Fruit fly (Drosophila melanogaster) whole organism, prepupa: ENCODE measurements around the gene IntS11.

Experiments
- Blimp-1 ChIP-seq: fragments of 200-800 bp; sonication (Bioruptor generic); optimal IDR thresholded peaks from 3 replicates; lab custom pipeline; 2017; ENCODE audit warnings: missing biosample characterization, missing genetic modification characterization, mild to moderate bottlenecking, moderate library complexity, missing genetic modification reagents
- CG10631 ChIP-seq: fragments of 200-800 bp; sonication (Bioruptor generic); optimal IDR thresholded peaks from 2 replicates; lab custom pipeline; 2016; ENCODE audit warnings: missing biosample characterization, missing genetic modification characterization
- CG10669 ChIP-seq: fragments of 200-800 bp; sonication (Bioruptor generic); optimal IDR thresholded peaks from 3 replicates; lab custom pipeline; 2018; ENCODE audit warnings: missing biosample characterization, mild to moderate bottlenecking, missing genetic modification characterization, moderate library complexity
- CG11294 ChIP-seq: fragments of 200-800 bp; sonication (Bioruptor generic); IDR thresholded peaks from 2 replicates; pipeline ENCODE4 v1.3.6; 2022; ENCODE audit warnings: missing biosample characterization, missing genetic modification characterization
- CG11762 ChIP-seq: fragments of 200-800 bp; sonication (Bioruptor generic); optimal IDR thresholded peaks from 3 replicates; lab custom pipeline; 2016; ENCODE audit warnings: missing biosample characterization, missing genetic modification characterization; ENCODE audit not compliant: insufficient read depth
- CG15336 ChIP-seq: fragments of 200-800 bp; sonication (Bioruptor generic); IDR thresholded peaks from 2 replicates; pipeline ENCODE4 v1.3.6; 2022; ENCODE audit warnings: missing biosample characterization, missing genetic modification characterization
- CG16779 ChIP-seq: fragments of 200-800 bp; sonication (Bioruptor generic); optimal IDR thresholded peaks from 3 replicates; lab custom pipeline; 2017; ENCODE audit warnings: missing biosample characterization, mild to moderate bottlenecking, missing genetic modification characterization
- CG31627 ChIP-seq: fragments of 200-800 bp; sonication (Bioruptor generic); optimal IDR thresholded peaks from 3 replicates; lab custom pipeline; 2016; ENCODE audit warnings: missing biosample characterization, missing genetic modification characterization
- CG32006 ChIP-seq: fragments of 200-800 bp; sonication (Bioruptor generic); optimal IDR thresholded peaks from 3 replicates; lab custom pipeline; 2017; ENCODE audit warnings: missing biosample characterization, mild to moderate bottlenecking, missing genetic modification characterization
- CG34406 ChIP-seq: fragments of 200-800 bp; sonication (Bioruptor generic); optimal IDR thresholded peaks from 3 replicates; lab custom pipeline; 2016; ENCODE audit warnings: missing biosample characterization, missing genetic modification characterization
- CG4318 ChIP-seq: fragments of 200-800 bp; sonication (Bioruptor generic); optimal IDR thresholded peaks from 3 replicates; lab custom pipeline; 2017; ENCODE audit warnings: missing biosample characterization, mild to moderate bottlenecking, missing genetic modification characterization
- CG6163 ChIP-seq: fragments of 200-800 bp; sonication (Bioruptor generic); IDR thresholded peaks from 3 replicates; pipeline ENCODE4 v1.3.6; 2022; ENCODE audit warnings: missing biosample characterization, missing genetic modification characterization
- CG6792 ChIP-seq: fragments of 200-800 bp; sonication (Bioruptor generic); optimal IDR thresholded peaks from 3 replicates; lab custom pipeline; 2016; ENCODE audit warnings: missing biosample characterization, missing genetic modification characterization
- CG6808 ChIP-seq: fragments of 200-800 bp; sonication (Bioruptor generic); optimal IDR thresholded peaks from 3 replicates; lab custom pipeline; 2017; ENCODE audit warnings: missing biosample characterization, missing genetic modification characterization, mild to moderate bottlenecking, moderate library complexity, missing genetic modification reagents
- CG6854 ChIP-seq: fragments of 200-800 bp; sonication (Bioruptor generic); optimal IDR thresholded peaks from 2 replicates; lab custom pipeline; 2017; ENCODE audit warnings: missing biosample characterization, mild to moderate bottlenecking, missing genetic modification characterization
- CG7368 ChIP-seq: fragments of 200-800 bp; sonication (Bioruptor generic); optimal IDR thresholded peaks from 3 replicates; lab custom pipeline; 2016; ENCODE audit warnings: missing biosample characterization, missing genetic modification characterization
- CG8119 ChIP-seq: fragments of 200-800 bp; sonication (Bioruptor generic); IDR thresholded peaks from 3 replicates; pipeline ENCODE4 v1.3.6; 2022; ENCODE audit warnings: missing biosample characterization, missing genetic modification characterization
- CG8319 ChIP-seq: fragments of 200-800 bp; sonication (Bioruptor generic); optimal IDR thresholded peaks from 3 replicates; lab custom pipeline; 2016; ENCODE audit warnings: missing biosample characterization, missing genetic modification characterization
- CG8632 ChIP-seq: fragments of 200-800 bp; sonication (Bioruptor generic); optimal IDR thresholded peaks from 3 replicates; lab custom pipeline; 2016; ENCODE audit warnings: missing biosample characterization, missing genetic modification characterization
- Eip75B ChIP-seq: fragments of 200-800 bp; sonication (Bioruptor generic); optimal IDR thresholded peaks from 3 replicates; lab custom pipeline; 2016; ENCODE audit warnings: missing biosample characterization, missing genetic modification characterization
- Eip78C ChIP-seq: fragments of 200-800 bp; sonication (Bioruptor generic); peaks from one replicate; lab custom pipeline; 2016; ENCODE audit warnings: missing biosample characterization, missing genetic modification characterization
- Eip93F ChIP-seq: fragments of 200-800 bp; sonication (Bioruptor generic); optimal IDR thresholded peaks from 2 replicates; lab custom pipeline; 2016; ENCODE audit warnings: missing biosample characterization, mild to moderate bottlenecking, missing genetic modification characterization
- Ets21C ChIP-seq: fragments of 200-800 bp; sonication (Bioruptor generic); optimal IDR thresholded peaks from 3 replicates; lab custom pipeline; 2016; ENCODE audit warnings: missing biosample characterization, missing genetic modification characterization
- Ets96B ChIP-seq: fragments of 200-800 bp; optimal IDR thresholded peaks from 2 replicates; lab custom pipeline; 2019; ENCODE audit warnings: missing biosample characterization, mild to moderate bottlenecking, missing genetic modification characterization, moderate library complexity
- Gug ChIP-seq: fragments of 200-800 bp; sonication (Bioruptor generic); IDR thresholded peaks from 2 replicates; pipeline ENCODE4 v1.3.6; 2022; ENCODE audit warnings: missing biosample characterization, missing genetic modification characterization
- Hr38 ChIP-seq: sonication (Bioruptor generic); optimal IDR thresholded peaks from 2 replicates; lab custom pipeline; 2016; ENCODE audit warnings: missing biosample characterization, missing genetic modification characterization
- Hr39 ChIP-seq: fragments of 200-800 bp; sonication (Bioruptor generic); optimal IDR thresholded peaks from 2 replicates; lab custom pipeline; 2016; ENCODE audit warnings: missing biosample characterization, missing genetic modification characterization
- Hr4 ChIP-seq: fragments of 200-800 bp; sonication (Bioruptor generic); optimal IDR thresholded peaks from 3 replicates; lab custom pipeline; 2016; ENCODE audit warnings: missing biosample characterization, missing genetic modification characterization
- OdsH ChIP-seq: fragments of 200-800 bp; sonication (Bioruptor generic); optimal IDR thresholded peaks from 3 replicates; lab custom pipeline; 2016; ENCODE audit warnings: missing biosample characterization, missing genetic modification characterization
- Smox ChIP-seq: fragments of 200-800 bp; sonication (Bioruptor generic); optimal IDR thresholded peaks from 3 replicates; lab custom pipeline; 2016; ENCODE audit warnings: missing biosample characterization, missing genetic modification characterization
- Sox102F ChIP-seq: fragments of 200-800 bp; sonication (Bioruptor generic); optimal IDR thresholded peaks from 2 replicates; lab custom pipeline; 2016; ENCODE audit warnings: missing biosample characterization, mild to moderate bottlenecking, missing genetic modification characterization
- Sox14 ChIP-seq: fragments of 200-800 bp; sonication (Bioruptor generic); optimal IDR thresholded peaks from 3 replicates; lab custom pipeline; 2016; ENCODE audit warnings: missing biosample characterization, missing genetic modification characterization
- Sox15 ChIP-seq: fragments of 200-800 bp; sonication (Bioruptor generic); optimal IDR thresholded peaks from 3 replicates; lab custom pipeline; 2016; ENCODE audit warnings: missing biosample characterization, missing genetic modification characterization
- achi ChIP-seq: fragments of 200-800 bp; sonication (Bioruptor generic); optimal IDR thresholded peaks from 3 replicates; lab custom pipeline; 2016; ENCODE audit warnings: missing biosample characterization, missing genetic modification characterization
- acj6 ChIP-seq: fragments of 200-800 bp; sonication (Bioruptor generic); optimal IDR thresholded peaks from 3 replicates; lab custom pipeline; 2016; ENCODE audit warnings: missing biosample characterization, missing genetic modification characterization
- cyc ChIP-seq: fragments of 200-800 bp; sonication (Bioruptor generic); optimal IDR thresholded peaks from 3 replicates; lab custom pipeline; 2016; ENCODE audit warnings: missing biosample characterization, missing genetic modification characterization
- dac ChIP-seq: fragments of 200-800 bp; sonication (Bioruptor generic); optimal IDR thresholded peaks from 2 replicates; lab custom pipeline; 2017; ENCODE audit warnings: missing biosample characterization, mild to moderate bottlenecking, missing genetic modification characterization
- dsx ChIP-seq: fragments of 200-800 bp; optimal IDR thresholded peaks from 3 replicates; lab custom pipeline; 2019; ENCODE audit warnings: missing biosample characterization, mild to moderate bottlenecking, missing genetic modification characterization, moderate library complexity; ENCODE audit not compliant: poor library complexity, severe bottlenecking
- eg ChIP-seq: fragments of 200-800 bp; sonication (Bioruptor generic); IDR thresholded peaks from 3 replicates; pipeline ENCODE4 v1.3.6; 2022; ENCODE audit warnings: missing biosample characterization, missing genetic modification characterization
- esn ChIP-seq: fragments of 200-800 bp; sonication (Bioruptor generic); optimal IDR thresholded peaks from 2 replicates; lab custom pipeline; 2016; ENCODE audit warnings: missing biosample characterization, mild to moderate bottlenecking, missing genetic modification characterization, moderate library complexity
- fd85E ChIP-seq: fragments of 200-800 bp; sonication (Bioruptor generic); optimal IDR thresholded peaks from 3 replicates; lab custom pipeline; 2016; ENCODE audit warnings: missing biosample characterization, missing genetic modification characterization
- lz ChIP-seq: fragments of 200-800 bp; sonication (Bioruptor generic); optimal IDR thresholded peaks from 3 replicates; lab custom pipeline; 2016; ENCODE audit warnings: missing biosample characterization, missing genetic modification characterization
- net ChIP-seq: fragments of 200-800 bp; sonication (Bioruptor generic); optimal IDR thresholded peaks from 3 replicates; lab custom pipeline; 2016; ENCODE audit warnings: missing biosample characterization, missing genetic modification characterization
- pdm3 ChIP-seq: fragments of 200-800 bp; sonication (Bioruptor generic); optimal IDR thresholded peaks from 3 replicates; lab custom pipeline; 2016; ENCODE audit warnings: missing biosample characterization, missing genetic modification characterization
- salr ChIP-seq, 2 experiments: fragments of 200-800 bp; sonication (Bioruptor generic); optimal IDR thresholded peaks; 3 replicates each; lab custom pipeline; 2016 to 2018; ENCODE audit warnings: missing biosample characterization in 2 of 2, missing genetic modification characterization in 2 of 2, mild to moderate bottlenecking in 1 of 2
- ss ChIP-seq, 2 experiments: fragments of 200-800 bp; sonication (Bioruptor generic); optimal IDR thresholded peaks; 2 replicates in 1 of 2; 3 replicates in 1 of 2; lab custom pipeline; 2017 to 2018; ENCODE audit warnings: mild to moderate bottlenecking in 2 of 2, missing biosample characterization in 2 of 2, missing genetic modification characterization in 2 of 2, moderate library complexity in 1 of 2
- svp ChIP-seq: fragments of 200-800 bp; sonication (Bioruptor generic); peaks from one replicate; lab custom pipeline; 2016; ENCODE audit warnings: missing biosample characterization, missing genetic modification characterization
- topi ChIP-seq: fragments of 200-800 bp; sonication (Bioruptor generic); optimal IDR thresholded peaks from 3 replicates; lab custom pipeline; 2016; ENCODE audit warnings: missing biosample characterization, missing genetic modification characterization
- vri ChIP-seq: fragments of 200-800 bp; sonication (Bioruptor generic); optimal IDR thresholded peaks from 3 replicates; lab custom pipeline; 2016; ENCODE audit warnings: missing biosample characterization, mild to moderate bottlenecking, missing genetic modification characterization

Gene IntS11

dm6 chr3R:29716782-29717317 lies 28.3 kb upstream of the IntS11 start, which contains the start of gene Obp99b (continued):
- no peak for TF ChIP-seq CG10631 (GFP tag; lab: Kevin White, UChicago)
- TF ChIP-seq CG6854 (GFP tag; lab: Kevin White, UChicago): no peak
- TF ChIP-seq CG15336 (GFP tag; lab: Robert Waterston, UW): peak; percentile 50
- TF ChIP-seq Eip93F: no peak
- TF ChIP-seq CG11762: peak; percentile 37
- peak; percentile 61 for TF ChIP-seq cyc
- TF ChIP-seq Eip78C: peak; percentile 91
- peak; percentile 50 for TF ChIP-seq Ets96B (tag; lab: Kevin White, UChicago)
- TF ChIP-seq esn (GFP tag; lab: Kevin White, UChicago): peak; percentile 69
- TF ChIP-seq, all 60 proteins: peak for 52

- peak; percentile 76 for TF ChIP-seq eg (GFP tag; lab: Robert Waterston, UW)
- TF ChIP-seq CG8119 (GFP tag; lab: Robert Waterston, UW): peak; percentile 57; the same call in 2 of the 3 replicates
- no peak for TF ChIP-seq CG10631 (GFP tag; lab: Kevin White, UChicago)
- no peak for TF ChIP-seq Sox102F (GFP tag; lab: Kevin White, UChicago)
- peak; percentile 24 for TF ChIP-seq OdsH (GFP tag; lab: Kevin White, UChicago)
- TF ChIP-seq acj6 (GFP tag; lab: Kevin White, UChicago): no peak
- peak; percentile 55 for TF ChIP-seq CG4318 (GFP tag; lab: Kevin White, UChicago)
- no peak for TF ChIP-seq CG7368 (GFP tag; lab: Kevin White, UChicago)
- TF ChIP-seq CG11762: no peak
- TF ChIP-seq CG31627 (GFP tag; lab: Kevin White, UChicago): no peak
- TF ChIP-seq CG8632 (GFP tag; lab: Kevin White, UChicago): no peak
- peak; percentile 6 for TF ChIP-seq topi (GFP tag; lab: Kevin White, UChicago)
- peak; percentile 47 for TF ChIP-seq Gug (GFP tag; lab: Robert Waterston, UW)
- TF ChIP-seq Sox15: no peak
- no peak for TF ChIP-seq CG6854 (GFP tag; lab: Kevin White, UChicago)
- no peak for TF ChIP-seq svp (GFP tag; lab: Kevin White, UChicago)
- TF ChIP-seq CG10669 (GFP tag; lab: Kevin White, UChicago): no peak
- TF ChIP-seq achi (GFP tag; lab: Kevin White, UChicago): peak; percentile 15
- TF ChIP-seq Blimp-1: no peak
- TF ChIP-seq cyc: no peak
- no peak for TF ChIP-seq fd85E
- TF ChIP-seq pdm3 (GFP tag; lab: Kevin White, UChicago): no peak
- no peak for TF ChIP-seq Ets21C (GFP tag; lab: Kevin White, UChicago)
- TF ChIP-seq salr (GFP tag; optimal IDR thresholded peaks at IDR 0.05; lab: Kevin White, UChicago): no peak
- no peak for TF ChIP-seq CG6808 (GFP tag; lab: Kevin White, UChicago)
- no peak for TF ChIP-seq Smox (GFP tag; lab: Kevin White, UChicago)
- TF ChIP-seq vri (GFP tag; lab: Kevin White, UChicago): no peak
- no peak for TF ChIP-seq CG6792
- TF ChIP-seq ss (GFP tag; optimal IDR thresholded peaks at IDR 0.05; lab: Kevin White, UChicago): no peak
- TF ChIP-seq CG34406: no peak
- peak; percentile 45; the same call in 2 of the 3 replicates for TF ChIP-seq CG6163 (GFP tag; lab: Robert Waterston, UW)
- no peak for TF ChIP-seq Eip75B
- TF ChIP-seq CG32006 (GFP tag; lab: Kevin White, UChicago): peak; percentile 47
- peak; percentile 72 for TF ChIP-seq Hr4 (GFP tag; lab: Kevin White, UChicago)
- TF ChIP-seq CG16779: no peak
- peak; percentile 63 for TF ChIP-seq CG15336 (GFP tag; lab: Robert Waterston, UW)
- TF ChIP-seq net (GFP tag; lab: Kevin White, UChicago): no peak
- peak; percentile 33; the same call in 1 of the 2 replicates for TF ChIP-seq CG11294 (GFP tag; lab: Robert Waterston, UW)
- TF ChIP-seq lz (GFP tag; lab: Kevin White, UChicago): no peak
- no peak for TF ChIP-seq dsx (GFP tag; lab: Kevin White, UChicago)
- TF ChIP-seq Hr39: peak; percentile 4
- peak; percentile 27 for TF ChIP-seq dac
- no peak for TF ChIP-seq Sox14 (GFP tag; lab: Kevin White, UChicago)
- no peak for TF ChIP-seq CG8319 (GFP tag; lab: Kevin White, UChicago)
- TF ChIP-seq esn (GFP tag; lab: Kevin White, UChicago): no peak
- TF ChIP-seq Hr38 (GFP tag; lab: Kevin White, UChicago): no peak
Measured at dm6 chr3R:29717519-29717918, 27.6 kb upstream of the IntS11 start.
